Worm (Caenorhabditis elegans): ENCODE measurements around the gene Y94H6A.5.
"Not testable (repeated sequence)": the region's sequence is repeated elsewhere in the genome, so short reads cannot be mapped to it uniquely, and the experiment has no call there.

Y94H6A.5 gene

ce11 chrIV:2677687-2678086 is 26.1 kb downstream of the Y94H6A.5 start:
- TF ChIP-seq aly-1 (tag; optimal IDR thresholded peaks at IDR 0.05), result no peak
- TF ChIP-seq flt-1 (GFP tag; IDR thresholded peaks at IDR 0.05), result no peak
- TF ChIP-seq hmg-4 (GFP tag; optimal IDR thresholded peaks at IDR 0.05), result no peak
- no peak for TF ChIP-seq hmbx-1 (tag; optimal IDR thresholded peaks at IDR 0.05)
- TF ChIP-seq pes-1 (GFP tag; IDR thresholded peaks at IDR 0.05), result no peak
- no peak for TF ChIP-seq tbx-11 (GFP tag; IDR thresholded peaks at IDR 0.05)
- no peak for TF ChIP-seq ceh-36 (tag; optimal IDR thresholded peaks at IDR 0.05)
- TF ChIP-seq F13C5.2 (tag; optimal IDR thresholded peaks at IDR 0.05), result no peak
- TF ChIP-seq ets-7 (tag; optimal IDR thresholded peaks at IDR 0.05), result no peak
- TF ChIP-seq B0310.2 (tag; optimal IDR thresholded peaks at IDR 0.05), result no peak
- no peak for TF ChIP-seq tra-4 (tag; optimal IDR thresholded peaks at IDR 0.05)
- TF ChIP-seq scrt-1 (GFP tag; IDR thresholded peaks at IDR 0.05), result no peak
- no peak for TF ChIP-seq ama-1 (optimal IDR thresholded peaks at IDR 0.05)
- TF ChIP-seq tbx-37 (GFP tag; conservative IDR thresholded peaks at IDR 0.05), result no peak

ce11 chrIV:2676281-2676680 is 27.5 kb downstream of the Y94H6A.5 start, which contains the start of gene Y94H6A.3:
Gene Y94H6A.3, plus strand, starts transcription at chrIV:2676512.
- TF ChIP-seq F13C5.2 (tag; optimal IDR thresholded peaks at IDR 0.05), result peak; percentile 69
- no peak for TF ChIP-seq hmbx-1 (tag; optimal IDR thresholded peaks at IDR 0.05)
- TF ChIP-seq flt-1 (GFP tag; IDR thresholded peaks at IDR 0.05), result peak; percentile 51; the same call in 1 of the 2 replicates
- no peak for TF ChIP-seq aly-1 (tag; optimal IDR thresholded peaks at IDR 0.05)
- TF ChIP-seq ceh-13 (GFP tag; optimal IDR thresholded peaks at IDR 0.05), result no peak
- TF ChIP-seq ama-1 (optimal IDR thresholded peaks at IDR 0.05), result no peak
- no peak for TF ChIP-seq pes-1 (GFP tag; IDR thresholded peaks at IDR 0.05)

- TF ChIP-seq flt-1 (GFP tag; IDR thresholded peaks at IDR 0.05); tra-4 (tag; optimal IDR thresholded peaks at IDR 0.05); tbx-11 (GFP tag; IDR thresholded peaks at IDR 0.05): not testable (repeated sequence)
Observed at ce11 chrIV:2674915-2675314, 28.9 kb downstream of the Y94H6A.5 start, which contains the start of gene gpx-4. Gene gpx-4, minus strand, starts transcription at chrIV:2675015.

ce11 chrIV:2670664-2671063 is 33.1 kb downstream of the Y94H6A.5 start:
- TF ChIP-seq flt-1 (GFP tag; IDR thresholded peaks at IDR 0.05) (no peak), tbx-37 (GFP tag; conservative IDR thresholded peaks at IDR 0.05) (no peak), F13C5.2 (tag; optimal IDR thresholded peaks at IDR 0.05) (no peak), aly-1 (tag; optimal IDR thresholded peaks at IDR 0.05) (no peak), sea-1 (GFP tag; conservative IDR thresholded peaks at IDR 0.05) (no peak), ama-1 (optimal IDR thresholded peaks at IDR 0.05) (no peak), hmbx-1 (tag; optimal IDR thresholded peaks at IDR 0.05) (no peak), pes-1 (GFP tag; IDR thresholded peaks at IDR 0.05) (no peak), B0310.2 (tag; optimal IDR thresholded peaks at IDR 0.05) (no peak), scrt-1 (GFP tag; IDR thresholded peaks at IDR 0.05) (no peak), hnd-1 (tag; optimal IDR thresholded peaks at IDR 0.05) (no peak), ceh-13 (GFP tag; optimal IDR thresholded peaks at IDR 0.05) (no peak), hmg-4 (GFP tag; optimal IDR thresholded peaks at IDR 0.05) (no peak), ceh-36 (tag; optimal IDR thresholded peaks at IDR 0.05) (no peak), ets-7 (tag; optimal IDR thresholded peaks at IDR 0.05) (no peak), tbx-11 (GFP tag; IDR thresholded peaks at IDR 0.05) (no peak), tra-4 (tag; optimal IDR thresholded peaks at IDR 0.05) (no peak)

- no peak for TF ChIP-seq F13C5.2 (tag; optimal IDR thresholded peaks at IDR 0.05)
- no peak for TF ChIP-seq pes-1 (GFP tag; IDR thresholded peaks at IDR 0.05)
- no peak for TF ChIP-seq hnd-1 (tag; optimal IDR thresholded peaks at IDR 0.05)
- no peak for TF ChIP-seq flt-1 (GFP tag; IDR thresholded peaks at IDR 0.05)
- no peak for TF ChIP-seq tra-4 (tag; optimal IDR thresholded peaks at IDR 0.05)
- TF ChIP-seq ama-1 (optimal IDR thresholded peaks at IDR 0.05), result no peak
- no peak for TF ChIP-seq tbx-11 (GFP tag; IDR thresholded peaks at IDR 0.05)
- TF ChIP-seq scrt-1 (GFP tag; IDR thresholded peaks at IDR 0.05), result no peak
- TF ChIP-seq tbx-37 (GFP tag; conservative IDR thresholded peaks at IDR 0.05), result no peak
- no peak for TF ChIP-seq ceh-36 (tag; optimal IDR thresholded peaks at IDR 0.05)
- no peak for TF ChIP-seq sea-1 (GFP tag; conservative IDR thresholded peaks at IDR 0.05)
- no peak for TF ChIP-seq ceh-13 (GFP tag; optimal IDR thresholded peaks at IDR 0.05)
- no peak for TF ChIP-seq hmg-4 (GFP tag; optimal IDR thresholded peaks at IDR 0.05)
- TF ChIP-seq hmbx-1 (tag; optimal IDR thresholded peaks at IDR 0.05), result no peak
- TF ChIP-seq ets-7 (tag; optimal IDR thresholded peaks at IDR 0.05), result no peak
- no peak for TF ChIP-seq B0310.2 (tag; optimal IDR thresholded peaks at IDR 0.05)
- no peak for TF ChIP-seq aly-1 (tag; optimal IDR thresholded peaks at IDR 0.05)
Observed at ce11 chrIV:2666586-2667100, 37.1 kb downstream of the Y94H6A.5 start, which contains the start of gene Y69A2AR.1. Gene Y69A2AR.1, plus strand, starts transcription at chrIV:2667050.

- no peak for TF ChIP-seq scrt-1 (GFP tag; IDR thresholded peaks at IDR 0.05)
Observed at ce11 chrIV:2666127-2666526, 37.6 kb downstream of the Y94H6A.5 start.

ce11 chrIV:2665388-2665978 is 38.3 kb downstream of the Y94H6A.5 start:
- no peak for TF ChIP-seq B0310.2 (tag; optimal IDR thresholded peaks at IDR 0.05)
- TF ChIP-seq sea-1 (GFP tag; conservative IDR thresholded peaks at IDR 0.05), result no peak
- TF ChIP-seq hmbx-1 (tag; optimal IDR thresholded peaks at IDR 0.05), result no peak

ce11 chrIV:2664901-2665201 is 38.9 kb downstream of the Y94H6A.5 start:
- no peak for TF ChIP-seq B0310.2 (tag; optimal IDR thresholded peaks at IDR 0.05)
- TF ChIP-seq flt-1 (GFP tag; IDR thresholded peaks at IDR 0.05), result no peak
- TF ChIP-seq tbx-11 (GFP tag; IDR thresholded peaks at IDR 0.05), result no peak
- no peak for TF ChIP-seq scrt-1 (GFP tag; IDR thresholded peaks at IDR 0.05)
- TF ChIP-seq hmbx-1 (tag; optimal IDR thresholded peaks at IDR 0.05), result no peak
- no peak for TF ChIP-seq ceh-36 (tag; optimal IDR thresholded peaks at IDR 0.05)
